Worm (Caenorhabditis elegans) whole organism, mixed stage, embryonic: Measurements from ENCODE around the gene snr-6.

Source experiments
- M03D4.4 ChIP-seq: sonication (generic microtip); optimal IDR thresholded peaks from 2 replicates; lab custom pipeline; 2017; ENCODE audit warnings: mild to moderate bottlenecking, missing genetic modification characterization, missing compliant biosample characterization
- bed-3 ChIP-seq: fragments of 200-800 bp; sonication (Bioruptor generic); optimal IDR thresholded peaks from 3 replicates; lab custom pipeline; 2018; ENCODE audit warnings: mild to moderate bottlenecking, missing genetic modification characterization, moderate library complexity, missing compliant biosample characterization
- blmp-1 ChIP-seq: fragments of 150-350 bp; optimal IDR thresholded peaks from 2 replicates; lab custom pipeline; 2014; ENCODE audit warnings: missing biosample characterization, missing genetic modification characterization
- ceh-39 ChIP-seq: fragments of 150-350 bp; optimal IDR thresholded peaks from 2 replicates; lab custom pipeline; 2014; ENCODE audit warnings: missing biosample characterization, missing genetic modification characterization
- ceh-43 ChIP-seq: fragments of 200-800 bp; sonication (Bioruptor generic); optimal IDR thresholded peaks from 2 replicates; lab custom pipeline; 2018; ENCODE audit warnings: mild to moderate bottlenecking, missing genetic modification characterization, moderate library complexity, missing compliant biosample characterization
- ceh-83 ChIP-seq: fragments of 200-800 bp; sonication (Bioruptor generic); optimal IDR thresholded peaks from 2 replicates; lab custom pipeline; 2018; ENCODE audit warnings: mild to moderate bottlenecking, missing genetic modification characterization, missing compliant biosample characterization
- ces-1 ChIP-seq: fragments of 150-350 bp; optimal IDR thresholded peaks from 2 replicates; lab custom pipeline; 2014; ENCODE audit warnings: missing biosample characterization, missing genetic modification reagents, missing genetic modification characterization
- cnd-1 ChIP-seq: fragments of 200-800 bp; sonication (Bioruptor generic); optimal IDR thresholded peaks from 2 replicates; lab custom pipeline; 2018; ENCODE audit warnings: mild to moderate bottlenecking, missing genetic modification characterization, missing compliant biosample characterization
- drap-1 ChIP-seq: fragments of 200-800 bp; sonication (Bioruptor generic); optimal IDR thresholded peaks from 3 replicates; lab custom pipeline; 2018; ENCODE audit warnings: mild to moderate bottlenecking, missing genetic modification characterization, missing compliant biosample characterization
- elt-1 ChIP-seq: sonication (generic microtip); optimal IDR thresholded peaks from 2 replicates; lab custom pipeline; 2017; ENCODE audit warnings: missing genetic modification characterization, mild to moderate bottlenecking, missing compliant biosample characterization, antibody characterized with exemption, moderate library complexity, borderline replicate concordance; ENCODE audit not compliant: insufficient read depth
- elt-3 ChIP-seq: fragments of 150-350 bp; optimal IDR thresholded peaks from 2 replicates; lab custom pipeline; 2014; ENCODE audit warnings: missing biosample characterization, missing genetic modification characterization
- flh-1 ChIP-seq: fragments of 200-800 bp; sonication (Bioruptor generic); optimal IDR thresholded peaks from 2 replicates; lab custom pipeline; 2018; ENCODE audit warnings: mild to moderate bottlenecking, missing genetic modification characterization, moderate library complexity, missing compliant biosample characterization
- ham-2 ChIP-seq: fragments of 200-800 bp; sonication (Bioruptor generic); optimal IDR thresholded peaks from 2 replicates; lab custom pipeline; 2018; ENCODE audit warnings: mild to moderate bottlenecking, missing genetic modification characterization, missing compliant biosample characterization
- hlh-1 ChIP-seq: fragments of 150-350 bp; optimal IDR thresholded peaks from 2 replicates; lab custom pipeline; 2014; ENCODE audit warnings: missing biosample characterization, missing genetic modification reagents, missing genetic modification characterization
- lin-13 ChIP-seq: fragments of 150-350 bp; optimal IDR thresholded peaks from 2 replicates; lab custom pipeline; 2014; ENCODE audit warnings: missing biosample characterization, missing genetic modification characterization
- lin-32 ChIP-seq: fragments of 200-800 bp; sonication (Bioruptor generic); optimal IDR thresholded peaks from 2 replicates; lab custom pipeline; 2018; ENCODE audit warnings: mild to moderate bottlenecking, missing genetic modification characterization, missing compliant biosample characterization
- lsy-2 ChIP-seq: fragments of 150-350 bp; optimal IDR thresholded peaks from 2 replicates; lab custom pipeline; 2014; ENCODE audit warnings: missing biosample characterization, missing genetic modification characterization
- mab-5 ChIP-seq: fragments of 150-350 bp; optimal IDR thresholded peaks from 2 replicates; lab custom pipeline; 2014; ENCODE audit warnings: missing biosample characterization, missing genetic modification characterization
- mep-1 ChIP-seq: fragments of 150-350 bp; optimal IDR thresholded peaks from 2 replicates; lab custom pipeline; 2017; ENCODE audit warnings: missing biosample characterization, missing genetic modification reagents, missing genetic modification characterization, inconsistent platforms
- mls-2 ChIP-seq: sonication (generic microtip); optimal IDR thresholded peaks from 2 replicates; lab custom pipeline; 2016; ENCODE audit warnings: mild to moderate bottlenecking, missing genetic modification characterization, moderate library complexity, missing compliant biosample characterization
- nhr-12 ChIP-seq: fragments of 150-350 bp; optimal IDR thresholded peaks from 2 replicates; lab custom pipeline; 2014; ENCODE audit warnings: missing biosample characterization, missing genetic modification characterization
- nhr-2 ChIP-seq: fragments of 150-350 bp; optimal IDR thresholded peaks from 2 replicates; lab custom pipeline; 2014; ENCODE audit warnings: missing biosample characterization, missing genetic modification characterization
- nhr-237 ChIP-seq: fragments of 150-350 bp; optimal IDR thresholded peaks from 2 replicates; lab custom pipeline; 2014; ENCODE audit warnings: missing biosample characterization, missing genetic modification characterization
- nhr-28 ChIP-seq: fragments of 150-350 bp; optimal IDR thresholded peaks from 2 replicates; lab custom pipeline; 2014; ENCODE audit warnings: missing biosample characterization, missing genetic modification characterization
- nhr-76 ChIP-seq: sonication (generic microtip); optimal IDR thresholded peaks from 2 replicates; lab custom pipeline; 2017; ENCODE audit warnings: missing biosample characterization, missing genetic modification characterization
- pha-4 ChIP-seq: fragments of 150-350 bp; optimal IDR thresholded peaks from 2 replicates; lab custom pipeline; 2018; ENCODE audit warnings: missing biosample characterization, missing genetic modification reagents, missing genetic modification characterization
- sem-2 ChIP-seq: fragments of 200-800 bp; sonication (Bioruptor generic); optimal IDR thresholded peaks from 2 replicates; lab custom pipeline; 2018; ENCODE audit warnings: mild to moderate bottlenecking, missing genetic modification characterization, missing compliant biosample characterization
- snpc-4 ChIP-seq: fragments of 150-350 bp; optimal IDR thresholded peaks from 2 replicates; lab custom pipeline; 2014; ENCODE audit warnings: missing biosample characterization, missing genetic modification characterization
- sptf-1 ChIP-seq: sonication (generic microtip); optimal IDR thresholded peaks from 2 replicates; lab custom pipeline; 2017; ENCODE audit warnings: mild to moderate bottlenecking, missing genetic modification characterization, moderate library complexity, missing compliant biosample characterization
- tbx-8 ChIP-seq: fragments of 200-800 bp; sonication (Bioruptor generic); optimal IDR thresholded peaks from 2 replicates; lab custom pipeline; 2018; ENCODE audit warnings: mild to moderate bottlenecking, missing genetic modification characterization, moderate library complexity, missing compliant biosample characterization
- unc-120 ChIP-seq: sonication (generic microtip); optimal IDR thresholded peaks from 2 replicates; lab custom pipeline; 2017; ENCODE audit warnings: missing genetic modification characterization, missing compliant biosample characterization; ENCODE audit not compliant: poor library complexity, severe bottlenecking
- unc-39 ChIP-seq: fragments of 150-350 bp; optimal IDR thresholded peaks from 2 replicates; lab custom pipeline; 2014; ENCODE audit warnings: missing biosample characterization, missing genetic modification characterization
- unc-62 ChIP-seq: fragments of 150-350 bp; optimal IDR thresholded peaks from 2 replicates; lab custom pipeline; 2014; ENCODE audit warnings: missing biosample characterization, missing genetic modification reagents, missing genetic modification characterization
- zip-8 ChIP-seq: fragments of 150-350 bp; optimal IDR thresholded peaks from 2 replicates; lab custom pipeline; 2014; ENCODE audit warnings: missing biosample characterization, missing genetic modification characterization
- ztf-11 ChIP-seq: fragments of 150-350 bp; optimal IDR thresholded peaks from 2 replicates; lab custom pipeline; 2014; ENCODE audit warnings: missing biosample characterization, missing genetic modification characterization

The snr-6 gene

ce11 chrIII:12453785-12454184 is 24.4 kb upstream of the snr-6 start:
- TF ChIP-seq ztf-11 (tag; lab: Kevin White, UChicago) = no peak
- TF ChIP-seq nhr-76 (tag; lab: Kevin White, UChicago) = no peak
- TF ChIP-seq ham-2 = no peak
- no peak for TF ChIP-seq unc-62 (GFP tag; lab: Kevin White, UChicago)
- TF ChIP-seq nhr-28 (tag; lab: Kevin White, UChicago) = no peak

- TF ChIP-seq zip-8 = no peak
- TF ChIP-seq mep-1 (tag; lab: Kevin White, UChicago) = peak; percentile 78
- no peak for TF ChIP-seq ceh-43 (GFP tag; lab: Kevin White, UChicago)
- no peak for TF ChIP-seq lin-32 (GFP tag; lab: Kevin White, UChicago)
- no peak for TF ChIP-seq unc-120 (tag; lab: Kevin White, UChicago)
- no peak for TF ChIP-seq bed-3
- TF ChIP-seq M03D4.4 (tag; lab: Kevin White, UChicago) = no peak
- TF ChIP-seq drap-1 (GFP tag; lab: Kevin White, UChicago) = no peak
- no peak for TF ChIP-seq ham-2
- TF ChIP-seq ceh-83 (GFP tag; lab: Kevin White, UChicago) = no peak
- TF ChIP-seq snpc-4 (tag; lab: Kevin White, UChicago) = no peak
- no peak for TF ChIP-seq cnd-1 (tag; lab: Kevin White, UChicago)
- TF ChIP-seq nhr-12 (tag; lab: Kevin White, UChicago) = no peak
- no peak for TF ChIP-seq elt-3 (tag; lab: Kevin White, UChicago)
- peak; percentile 48 for TF ChIP-seq lin-13 (tag; lab: Kevin White, UChicago)
- no peak for TF ChIP-seq elt-1
- TF ChIP-seq ceh-39 = no peak
- TF ChIP-seq blmp-1 (tag; lab: Kevin White, UChicago) = no peak
- TF ChIP-seq nhr-28 (tag; lab: Kevin White, UChicago) = no peak
- no peak for TF ChIP-seq mab-5
- peak; percentile 15 for TF ChIP-seq nhr-237 (tag; lab: Kevin White, UChicago)
- TF ChIP-seq pha-4 = no peak
- TF ChIP-seq sptf-1 (tag; lab: Kevin White, UChicago) = peak; percentile 44
- no peak for TF ChIP-seq flh-1 (GFP tag; lab: Kevin White, UChicago)
- TF ChIP-seq ztf-11 (tag; lab: Kevin White, UChicago) = no peak
- no peak for TF ChIP-seq nhr-2 (tag; lab: Kevin White, UChicago)
- peak; percentile 9 for TF ChIP-seq hlh-1
- TF ChIP-seq nhr-76 (tag; lab: Kevin White, UChicago) = no peak
- no peak for TF ChIP-seq tbx-8 (GFP tag; lab: Kevin White, UChicago)
- TF ChIP-seq ces-1 = peak; percentile 47
- peak; percentile 61 for TF ChIP-seq mls-2 (tag; lab: Kevin White, UChicago)
- TF ChIP-seq unc-39 (tag; lab: Kevin White, UChicago) = no peak
- no peak for TF ChIP-seq sem-2 (GFP tag; lab: Kevin White, UChicago)
- TF ChIP-seq unc-62 (GFP tag; lab: Kevin White, UChicago) = no peak
- TF ChIP-seq lsy-2 = peak; percentile 71
Observed at ce11 chrIII:12453315-12453714, 23.9 kb upstream of the snr-6 start, which contains the start of gene ani-1. Gene ani-1, minus strand, starts transcription at chrIII:12453375.

- TF ChIP-seq mab-5 = no peak
- TF ChIP-seq nhr-12 (tag; lab: Kevin White, UChicago) = no peak
- no peak for TF ChIP-seq mep-1 (tag; lab: Kevin White, UChicago)
- no peak for TF ChIP-seq ceh-39
- TF ChIP-seq M03D4.4 (tag; lab: Kevin White, UChicago) = no peak
- TF ChIP-seq sptf-1 (tag; lab: Kevin White, UChicago) = no peak
- no peak for TF ChIP-seq cnd-1 (tag; lab: Kevin White, UChicago)
- no peak for TF ChIP-seq lin-13 (tag; lab: Kevin White, UChicago)
- TF ChIP-seq, all 35 proteins: peak for 0
Observed at ce11 chrIII:12445991-12446502, 16.6 kb upstream of the snr-6 start, which contains the start of gene Y49E10.18. Gene Y49E10.18, minus strand, starts transcription at chrIII:12446106.

- no peak for TF ChIP-seq blmp-1 (tag; lab: Kevin White, UChicago)
- no peak for TF ChIP-seq unc-62 (GFP tag; lab: Kevin White, UChicago)
- no peak for TF ChIP-seq nhr-76 (tag; lab: Kevin White, UChicago)
- TF ChIP-seq tbx-8 (GFP tag; lab: Kevin White, UChicago) = no peak
- no peak for TF ChIP-seq cnd-1 (tag; lab: Kevin White, UChicago)
- no peak for TF ChIP-seq nhr-12 (tag; lab: Kevin White, UChicago)
- TF ChIP-seq mep-1 (tag; lab: Kevin White, UChicago) = no peak
- TF ChIP-seq M03D4.4 (tag; lab: Kevin White, UChicago) = no peak
- TF ChIP-seq mab-5 = no peak
- TF ChIP-seq ces-1 = no peak
- no peak for TF ChIP-seq ceh-83 (GFP tag; lab: Kevin White, UChicago)
- TF ChIP-seq zip-8 = no peak
- no peak for TF ChIP-seq nhr-28 (tag; lab: Kevin White, UChicago)
- TF ChIP-seq, all 35 proteins: peak for 0
Observed at ce11 chrIII:12445223-12445622, 15.8 kb upstream of the snr-6 start.
